Worm (Caenorhabditis elegans) whole organism, L1 larva: Measurements from ENCODE around the gene B0361.11.

Experiments used
- C34B4.2 ChIP-seq: sonication (generic microtip); optimal IDR thresholded peaks from 2 replicates; lab custom pipeline; 2017; ENCODE audit warnings: mild to moderate bottlenecking, missing genetic modification characterization, missing compliant biosample characterization
- F16B12.6 ChIP-seq: fragments of 150-350 bp; optimal IDR thresholded peaks from 2 replicates; lab custom pipeline; 2014; ENCODE audit warnings: missing biosample characterization, missing genetic modification characterization
- alr-1 ChIP-seq: fragments of 200-800 bp; sonication (Bioruptor generic); optimal IDR thresholded peaks from 2 replicates; lab custom pipeline; 2018; ENCODE audit warnings: borderline replicate concordance, mild to moderate bottlenecking, missing genetic modification characterization, missing compliant biosample characterization
- ama-1 ChIP-seq: fragments of 150-350 bp; optimal IDR thresholded peaks from 2 replicates; lab custom pipeline; 2014
- ceh-88 ChIP-seq: fragments of 200-800 bp; sonication (Bioruptor generic); IDR thresholded peaks from 2 replicates; pipeline ENCODE4 v1.3.6; 2022; ENCODE audit warnings: missing genetic modification characterization, missing compliant biosample characterization
- ceh-90 ChIP-seq: sonication (generic microtip); optimal IDR thresholded peaks from 2 replicates; lab custom pipeline; 2016; ENCODE audit warnings: missing genetic modification characterization, missing compliant biosample characterization
- ces-1 ChIP-seq: fragments of 150-350 bp; optimal IDR thresholded peaks from 2 replicates; lab custom pipeline; 2014; ENCODE audit warnings: missing biosample characterization, missing genetic modification reagents, missing genetic modification characterization
- dpl-1 ChIP-seq, 3 experiments: fragments of 150-350 bp in 2 of 3; sonication (generic microtip) in 1 of 3; optimal IDR thresholded peaks; 2 replicates each; lab custom pipeline; 2014 to 2017; ENCODE audit warnings: missing biosample characterization in 3 of 3, missing genetic modification characterization in 3 of 3, missing genetic modification reagents in 3 of 3
- efl-1 ChIP-seq, 4 experiments: fragments of 150-350 bp; optimal IDR thresholded peaks in 3 of 4; peaks in 1 of 4; 1 replicate in 1 of 4; 2 replicates in 3 of 4; lab custom pipeline; 2014; ENCODE audit warnings: missing biosample characterization in 2 of 4, missing genetic modification characterization in 2 of 4, missing genetic modification reagents in 2 of 4
- elt-2 ChIP-seq: sonication (generic microtip); optimal IDR thresholded peaks from 2 replicates; lab custom pipeline; 2016; ENCODE audit warnings: missing genetic modification characterization, mild to moderate bottlenecking, inconsistent platforms, missing compliant biosample characterization, missing genetic modification reagents
- ets-5 ChIP-seq: fragments of 200-800 bp; sonication (Bioruptor generic); IDR thresholded peaks from 2 replicates; pipeline ENCODE4 v1.3.6; 2022; ENCODE audit warnings: missing genetic modification characterization, missing compliant biosample characterization
- fkh-4 ChIP-seq: sonication (generic microtip); optimal IDR thresholded peaks from 2 replicates; lab custom pipeline; 2016; ENCODE audit warnings: missing compliant biosample characterization, missing genetic modification characterization, borderline replicate concordance
- fos-1 ChIP-seq: fragments of 150-350 bp; optimal IDR thresholded peaks from 2 replicates; lab custom pipeline; 2014; ENCODE audit warnings: missing biosample characterization, missing genetic modification characterization
- irx-1 ChIP-seq: sonication (generic microtip); optimal IDR thresholded peaks from 2 replicates; lab custom pipeline; 2016; ENCODE audit warnings: missing genetic modification characterization, missing compliant biosample characterization
- lin-14 ChIP-seq: fragments of 200-800 bp; sonication (Bioruptor generic); optimal IDR thresholded peaks from 2 replicates; lab custom pipeline; 2018; ENCODE audit warnings: mild to moderate bottlenecking, missing genetic modification characterization, moderate library complexity, missing compliant biosample characterization
- lin-35 ChIP-seq, 2 experiments: fragments of 150-350 bp; optimal IDR thresholded peaks; 2 replicates each; lab custom pipeline; 2014; ENCODE audit warnings: missing biosample characterization in 2 of 2, missing genetic modification characterization in 2 of 2, missing genetic modification reagents in 2 of 2
- lsy-2 ChIP-seq, 2 experiments: fragments of 150-350 bp; optimal IDR thresholded peaks; 2 replicates each; lab custom pipeline; 2014; ENCODE audit warnings: missing biosample characterization in 2 of 2, missing genetic modification characterization in 2 of 2
- mef-2 ChIP-seq: fragments of 150-350 bp; optimal IDR thresholded peaks from 2 replicates; lab custom pipeline; 2014; ENCODE audit warnings: missing biosample characterization, missing genetic modification characterization
- nhr-20 ChIP-seq: sonication (generic microtip); optimal IDR thresholded peaks from 2 replicates; lab custom pipeline; 2016; ENCODE audit warnings: mild to moderate bottlenecking, missing genetic modification characterization, missing compliant biosample characterization
- nhr-237 ChIP-seq: fragments of 150-350 bp; optimal IDR thresholded peaks from 2 replicates; lab custom pipeline; 2014; ENCODE audit warnings: missing biosample characterization, missing genetic modification characterization
- nhr-28 ChIP-seq: fragments of 150-350 bp; optimal IDR thresholded peaks from 2 replicates; lab custom pipeline; 2014; ENCODE audit warnings: missing biosample characterization, missing genetic modification characterization
- nhr-47 ChIP-seq: sonication (generic microtip); optimal IDR thresholded peaks from 2 replicates; lab custom pipeline; 2016; ENCODE audit warnings: mild to moderate bottlenecking, missing genetic modification characterization, moderate library complexity, missing compliant biosample characterization
- nhr-71 ChIP-seq: sonication (generic microtip); optimal IDR thresholded peaks from 2 replicates; lab custom pipeline; 2016; ENCODE audit warnings: mild to moderate bottlenecking, missing genetic modification characterization, moderate library complexity, missing compliant biosample characterization
- nhr-77 ChIP-seq: fragments of 150-350 bp; optimal IDR thresholded peaks from 2 replicates; lab custom pipeline; 2014; ENCODE audit warnings: missing biosample characterization, missing genetic modification characterization
- nhr-84 ChIP-seq: sonication (generic microtip); optimal IDR thresholded peaks from 2 replicates; lab custom pipeline; 2017; ENCODE audit warnings: missing biosample characterization, missing genetic modification characterization
- nhr-85 ChIP-seq: sonication (generic microtip); peaks from one replicate; lab custom pipeline; 2016; ENCODE audit warnings: missing genetic modification characterization, inconsistent platforms, missing compliant biosample characterization
- nhr-90 ChIP-seq: sonication (generic microtip); optimal IDR thresholded peaks from 2 replicates; lab custom pipeline; 2016; ENCODE audit warnings: mild to moderate bottlenecking, missing genetic modification characterization, missing compliant biosample characterization; ENCODE audit not compliant: poor library complexity
- pag-3 ChIP-seq: sonication (generic microtip); optimal IDR thresholded peaks from 2 replicates; lab custom pipeline; 2017; ENCODE audit warnings: missing genetic modification characterization, mild to moderate bottlenecking, missing compliant biosample characterization, antibody characterized with exemption, borderline replicate concordance; ENCODE audit not compliant: insufficient read depth
- rnt-1 ChIP-seq: sonication (generic microtip); optimal IDR thresholded peaks from 2 replicates; lab custom pipeline; 2016; ENCODE audit warnings: mild to moderate bottlenecking, missing genetic modification characterization, moderate library complexity, missing compliant biosample characterization
- snu-23 ChIP-seq: sonication (generic microtip); optimal IDR thresholded peaks from 2 replicates; lab custom pipeline; 2016; ENCODE audit warnings: missing genetic modification characterization, missing compliant biosample characterization
- sox-4 ChIP-seq: sonication (generic microtip); optimal IDR thresholded peaks from 2 replicates; lab custom pipeline; 2016; ENCODE audit warnings: missing genetic modification characterization, missing compliant biosample characterization
- sptf-1 ChIP-seq: fragments of 150-350 bp; optimal IDR thresholded peaks from 2 replicates; lab custom pipeline; 2014; ENCODE audit warnings: missing biosample characterization, missing genetic modification characterization
- sup-37 ChIP-seq: fragments of 200-800 bp; sonication (Bioruptor generic); optimal IDR thresholded peaks from 2 replicates; lab custom pipeline; 2018; ENCODE audit warnings: mild to moderate bottlenecking, missing genetic modification characterization, missing compliant biosample characterization
- tbx-2 ChIP-seq: sonication (generic microtip); optimal IDR thresholded peaks from 2 replicates; lab custom pipeline; 2016; ENCODE audit warnings: missing genetic modification characterization, missing compliant biosample characterization
- tlp-1 ChIP-seq: fragments of 150-350 bp; optimal IDR thresholded peaks from 2 replicates; lab custom pipeline; 2014; ENCODE audit warnings: missing biosample characterization, missing genetic modification characterization
- unc-30 ChIP-seq: sonication (generic microtip); optimal IDR thresholded peaks from 2 replicates; lab custom pipeline; 2017; ENCODE audit warnings: missing biosample characterization, missing genetic modification characterization
- unc-62 ChIP-seq: fragments of 150-350 bp; optimal IDR thresholded peaks from 2 replicates; lab custom pipeline; 2014; ENCODE audit warnings: missing biosample characterization, missing genetic modification reagents, missing genetic modification characterization
- zip-4 ChIP-seq: fragments of 200-800 bp; sonication (Bioruptor generic); optimal IDR thresholded peaks from 2 replicates; lab custom pipeline; 2018; ENCODE audit warnings: mild to moderate bottlenecking, missing genetic modification characterization, moderate library complexity, missing compliant biosample characterization

The B0361.11 gene

DNA sequence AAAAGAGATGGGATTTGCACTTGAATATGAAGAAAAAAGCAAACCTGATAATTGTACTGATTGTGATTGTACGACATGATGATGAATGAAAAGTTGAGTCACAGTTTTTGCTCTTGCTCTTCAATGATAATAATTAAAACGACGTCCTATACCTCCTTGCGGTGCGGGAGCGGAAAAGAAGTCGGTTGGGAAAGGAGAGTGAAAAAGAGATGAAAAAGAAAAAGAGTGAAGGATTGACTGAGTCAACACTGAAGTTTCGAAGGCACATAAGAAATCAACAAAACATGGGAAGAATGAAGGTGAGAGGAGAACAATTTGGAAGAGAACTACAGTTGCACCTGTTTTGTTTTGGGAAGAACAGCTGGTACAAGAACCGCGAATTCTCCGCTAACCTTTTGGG is 42.0 kb downstream of the B0361.11 start, which contains the start of gene F56C9.8:
TSS of gene F56C9.8 (minus strand) at position 120 of the 400 bp plus-strand sequence.
- no peak for TF ChIP-seq snu-23
- TF ChIP-seq efl-1 (optimal IDR thresholded peaks at IDR 0.05; lab: Kevin White, UChicago) = no peak
- TF ChIP-seq efl-1 (GFP tag; optimal IDR thresholded peaks at IDR 0.05 in 1 of 2; lab: Kevin White, UChicago) = peak in 1 of 2 experiments; percentile 90

DNA sequence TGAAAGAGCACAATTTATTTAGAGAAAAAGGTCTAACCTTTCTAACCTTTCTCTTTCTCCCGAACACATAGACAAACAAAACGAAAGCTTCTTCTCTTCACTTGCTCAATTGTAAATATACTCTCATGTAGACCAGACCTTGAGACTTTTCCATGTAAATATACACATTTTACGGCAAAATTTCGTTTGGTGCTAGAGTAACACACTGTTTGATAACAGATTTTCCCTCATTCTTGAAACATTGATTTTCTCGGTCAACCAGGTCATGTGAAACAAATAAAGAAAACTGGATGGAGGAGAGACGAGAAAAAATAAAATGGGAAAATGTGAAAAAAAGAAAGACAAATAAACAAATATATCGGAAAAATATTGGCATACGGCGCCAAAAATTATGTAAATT is 44.6 kb downstream of the B0361.11 start:
- TF ChIP-seq ces-1 (GFP tag; lab: Kevin White, UChicago) (no peak), sptf-1 (no peak), lin-35 (GFP tag; optimal IDR thresholded peaks at IDR 0.05; lab: Kevin White, UChicago) (peak in 1 of 2 experiments; percentile 12), zip-4 (no peak), ceh-90 (tag; lab: Kevin White, UChicago) (no peak), pag-3 (tag; lab: Kevin White, UChicago) (no peak), nhr-85 (tag; lab: Kevin White, UChicago) (no peak), nhr-71 (tag; lab: Kevin White, UChicago) (peak; percentile 5), nhr-237 (tag; lab: Kevin White, UChicago) (no peak), lin-14 (peak; percentile 52), ets-5 (no peak), nhr-84 (tag; lab: Kevin White, UChicago) (no peak), unc-62 (GFP tag; lab: Kevin White, UChicago) (no peak), tbx-2 (tag; lab: Kevin White, UChicago) (peak; percentile 24), ceh-88 (GFP tag; lab: Robert Waterston, UW) (no peak), nhr-90 (tag; lab: Kevin White, UChicago) (no peak), ama-1 (lab: Kevin White, UChicago) (no peak), nhr-20 (tag; lab: Kevin White, UChicago) (no peak), lsy-2 (tag; optimal IDR thresholded peaks at IDR 0.05; lab: Kevin White, UChicago) (peak in 1 of 2 experiments; percentile 12), nhr-28 (tag; lab: Kevin White, UChicago) (no peak), irx-1 (tag; lab: Kevin White, UChicago) (no peak), fkh-4 (tag; lab: Kevin White, UChicago) (no peak), dpl-1 (GFP tag; optimal IDR thresholded peaks at IDR 0.05; lab: Kevin White, UChicago) (no peak), elt-2 (tag; lab: Kevin White, UChicago) (peak; percentile 40), nhr-47 (no peak), sup-37 (GFP tag; lab: Kevin White, UChicago) (no peak), alr-1 (no peak), unc-30 (tag; lab: Kevin White, UChicago) (no peak), fos-1 (tag; lab: Kevin White, UChicago) (no peak), mef-2 (tag; lab: Kevin White, UChicago) (no peak), nhr-77 (tag; lab: Kevin White, UChicago) (no peak), sox-4 (tag; lab: Kevin White, UChicago) (no peak), C34B4.2 (tag; lab: Kevin White, UChicago) (no peak), tlp-1 (tag; lab: Kevin White, UChicago) (no peak), rnt-1 (tag; lab: Kevin White, UChicago) (no peak), F16B12.6 (no peak)

DNA sequence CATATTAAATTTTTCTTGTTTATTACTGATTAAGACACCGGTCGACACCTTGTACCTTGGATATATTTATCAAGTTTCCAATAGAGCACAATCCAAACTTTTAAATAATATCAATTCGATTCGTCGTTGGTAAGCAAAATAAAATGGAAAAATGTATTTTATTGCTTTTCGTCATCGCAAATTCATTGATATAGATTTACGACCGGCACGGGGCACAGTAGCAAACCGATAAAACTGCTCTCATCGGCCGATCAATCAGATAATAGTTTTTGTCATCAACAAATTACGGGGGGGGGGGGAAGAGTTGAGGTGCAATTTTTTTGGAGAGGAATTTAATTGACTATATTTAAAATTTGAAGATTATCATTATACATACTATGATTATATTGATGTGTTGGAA is 45.9 kb downstream of the B0361.11 start:
- TF ChIP-seq nhr-84 (tag; lab: Kevin White, UChicago) = no peak
- TF ChIP-seq, all 84 proteins: peak for 0
